Worm (Caenorhabditis elegans): ENCODE data around the gene srj-45.

Gene srj-45

DNA sequence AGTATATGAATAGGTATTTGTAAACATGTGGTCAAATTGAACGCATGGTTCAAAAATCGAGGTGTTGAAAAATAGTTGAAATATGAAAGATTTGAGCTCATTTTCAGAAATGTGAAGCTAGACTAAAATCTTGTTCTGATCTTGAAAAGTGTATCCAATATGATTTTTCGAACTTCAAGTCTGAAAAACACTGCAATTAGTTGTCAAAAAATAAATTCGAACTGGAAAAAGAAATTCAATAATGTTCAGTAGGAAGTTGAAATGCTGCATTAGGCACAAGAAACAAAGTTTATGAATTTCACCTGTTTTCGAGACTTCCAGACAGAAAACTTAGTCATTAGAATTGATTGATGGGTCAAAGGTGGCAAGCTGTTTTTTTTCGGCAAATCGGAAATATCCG lies 25.1 kb upstream of the srj-45 start, which contains the start of gene srh-270:
srh-270 (minus strand) TSS at position 101 of the 400 bp plus-strand sequence.
- no peak for TF ChIP-seq let-526 (GFP tag; IDR thresholded peaks at IDR 0.05)
- no peak for TF ChIP-seq lsy-27 (tag; optimal IDR thresholded peaks at IDR 0.05; ENCODE audit: borderline replicate concordance, insufficient read depth)
- TF ChIP-seq hmg-1.2 (GFP tag; IDR thresholded peaks at IDR 0.05) = no peak

DNA sequence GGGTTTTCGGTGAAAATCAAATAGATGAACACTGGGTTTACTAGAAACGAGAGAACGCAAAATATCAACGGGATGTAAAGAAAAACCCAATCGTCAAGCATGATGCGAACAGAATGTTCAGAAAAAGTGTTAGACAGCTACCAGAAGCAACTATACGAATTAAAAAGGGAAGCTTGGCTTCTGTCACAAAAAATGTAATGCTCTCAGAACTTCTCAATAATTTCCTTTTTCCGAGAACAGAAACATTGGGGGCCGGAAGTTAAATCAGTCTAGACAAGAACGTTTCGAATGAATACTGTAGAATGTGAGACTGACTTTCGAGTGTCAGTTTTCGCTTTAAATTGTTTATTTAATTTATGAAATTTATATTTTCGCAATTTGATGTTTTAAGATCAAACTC lies 23.3 kb upstream of the srj-45 start, which contains the start of gene srj-54:
srj-54 (minus strand) TSS at position 101 of the 400 bp plus-strand sequence.
- no peak for TF ChIP-seq hlh-12 (tag; optimal IDR thresholded peaks at IDR 0.05)
- no peak for TF ChIP-seq F37B4.10 (GFP tag; IDR thresholded peaks at IDR 0.05)
- TF ChIP-seq B0261.1 (tag; optimal IDR thresholded peaks at IDR 0.05) = no peak

DNA sequence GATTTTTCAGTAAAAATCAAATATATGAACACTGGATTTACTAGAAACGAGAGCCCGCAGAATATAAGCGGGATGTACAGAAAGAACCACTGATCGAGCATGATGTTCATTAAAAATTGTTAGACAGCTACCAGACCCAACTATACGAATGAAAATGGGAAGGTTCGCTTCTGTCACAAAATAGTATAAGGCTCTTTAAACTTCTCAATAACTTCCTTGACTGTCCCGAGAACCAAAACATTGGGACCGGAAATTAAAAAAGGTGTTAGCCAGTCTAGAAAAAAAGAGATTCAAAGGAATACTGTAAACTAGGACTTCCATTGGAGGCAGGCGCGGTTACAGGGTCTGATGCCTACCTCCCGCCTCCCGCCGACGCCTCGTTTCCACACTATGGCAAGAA lies 21.4 kb upstream of the srj-45 start, which contains the start of gene srj-55:
srj-55 (minus strand) TSS at position 101 of the 400 bp plus-strand sequence.
- no peak for TF ChIP-seq attf-3 (GFP tag; conservative IDR thresholded peaks at IDR 0.05)
- no peak for TF ChIP-seq lsy-27 (tag; optimal IDR thresholded peaks at IDR 0.05; ENCODE audit: borderline replicate concordance, insufficient read depth)
- no peak for TF ChIP-seq snpc-1.1 (tag; optimal IDR thresholded peaks at IDR 0.05; ENCODE audit: insufficient read depth)
- no peak for TF ChIP-seq mcd-1 (GFP tag; IDR thresholded peaks at IDR 0.05)
- no peak for TF ChIP-seq pha-4 (tag; optimal IDR thresholded peaks at IDR 0.05)
- TF ChIP-seq tlf-1 (GFP tag; optimal IDR thresholded peaks at IDR 0.05) = no peak
- no peak for TF ChIP-seq Y67H2A.10 (GFP tag; conservative IDR thresholded peaks at IDR 0.05)
- no peak for TF ChIP-seq egl-44 (GFP tag; IDR thresholded peaks at IDR 0.05)
- TF ChIP-seq hrde-1 (tag; optimal IDR thresholded peaks at IDR 0.05; ENCODE audit: borderline replicate concordance) = no peak
- TF ChIP-seq ceh-40 (GFP tag; IDR thresholded peaks at IDR 0.05) = no peak
- no peak for TF ChIP-seq mel-28 (tag; optimal IDR thresholded peaks at IDR 0.05; ENCODE audit: borderline replicate concordance)
- TF ChIP-seq lin-40 (tag; optimal IDR thresholded peaks at IDR 0.05) = no peak
- no peak for TF ChIP-seq cebp-1 (GFP tag; IDR thresholded peaks at IDR 0.05)
- TF ChIP-seq cebp-1 (tag; optimal IDR thresholded peaks at IDR 0.05) = no peak
- TF ChIP-seq ztf-18 (tag; optimal IDR thresholded peaks at IDR 0.05) = no peak
- no peak for TF ChIP-seq lin-54 (GFP tag; optimal IDR thresholded peaks at IDR 0.05)
- TF ChIP-seq rec-8 (tag; optimal IDR thresholded peaks at IDR 0.05) = no peak
- TF ChIP-seq mxl-1 (tag; optimal IDR thresholded peaks at IDR 0.05) = no peak
- no peak for TF ChIP-seq ceh-79 (tag; optimal IDR thresholded peaks at IDR 0.05)

- TF ChIP-seq T26A5.8 (tag; optimal IDR thresholded peaks at IDR 0.05) = no peak
- no peak for TF ChIP-seq nfyb-1 (GFP tag; IDR thresholded peaks at IDR 0.05)
- TF ChIP-seq sptf-2 (GFP tag; optimal IDR thresholded peaks at IDR 0.05) = no peak
- TF ChIP-seq hrde-1 (tag; optimal IDR thresholded peaks at IDR 0.05; ENCODE audit: borderline replicate concordance) = no peak
- TF ChIP-seq rcor-1 (GFP tag; IDR thresholded peaks at IDR 0.05) = no peak
- no peak for TF ChIP-seq zfh-2 (GFP tag; conservative IDR thresholded peaks at IDR 0.05)
- no peak for TF ChIP-seq ztf-3 (GFP tag; optimal IDR thresholded peaks at IDR 0.05)
- TF ChIP-seq Y53G8AR.9 (GFP tag; conservative IDR thresholded peaks at IDR 0.05) = no peak
- no peak for TF ChIP-seq cebp-2 (GFP tag; IDR thresholded peaks at IDR 0.05)
- TF ChIP-seq bed-2 (GFP tag; IDR thresholded peaks at IDR 0.05) = no peak
- no peak for TF ChIP-seq nfya-2 (GFP tag; IDR thresholded peaks at IDR 0.05)
- no peak for TF ChIP-seq lin-35 (GFP tag; optimal IDR thresholded peaks at IDR 0.05)
- TF ChIP-seq ccch-3 (GFP tag; optimal IDR thresholded peaks at IDR 0.05) = no peak
- TF ChIP-seq ceh-40 (GFP tag; IDR thresholded peaks at IDR 0.05) = no peak
- no peak for TF ChIP-seq ets-4 (GFP tag; optimal IDR thresholded peaks at IDR 0.05)
- TF ChIP-seq hmg-1.2 (GFP tag; IDR thresholded peaks at IDR 0.05) = no peak
- no peak for TF ChIP-seq lsy-27 (tag; optimal IDR thresholded peaks at IDR 0.05; ENCODE audit: borderline replicate concordance, insufficient read depth)
- no peak for TF ChIP-seq F57C9.4 (tag; optimal IDR thresholded peaks at IDR 0.05)
- no peak for TF ChIP-seq xnd-1 (tag; optimal IDR thresholded peaks at IDR 0.05)
Observed at ce11 chrV:2855473-2855872, 19.1 kb upstream of the srj-45 start, which contains the start of gene srj-57. Gene srj-57 (minus strand): TSS chrV:2855573.

All from whole organism, young adult.